Worm (Caenorhabditis elegans): ENCODE data around the gene ptrg-1.

Gene ptrg-1

DNA sequence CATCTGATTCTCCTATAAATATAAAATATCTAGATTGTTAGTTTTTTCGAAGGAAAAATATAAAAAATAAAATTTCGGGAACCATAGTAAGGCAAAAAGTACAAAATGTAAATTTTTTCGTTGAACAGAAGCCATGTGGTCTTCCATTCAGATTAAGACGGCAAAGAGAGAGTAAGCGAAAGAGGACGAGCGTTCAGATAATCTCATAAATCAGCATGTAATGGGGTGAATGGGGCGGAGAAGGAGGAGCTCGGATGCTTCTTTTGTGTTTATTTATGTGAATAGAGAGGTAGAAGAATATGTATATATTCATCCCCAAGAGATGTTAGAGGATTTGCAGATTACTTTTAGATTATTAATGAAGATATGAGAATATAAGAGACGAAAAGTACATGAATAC, 19.9 kb downstream of the ptrg-1 start, which contains the start of gene pxf-1:
TSS of gene pxf-1 (minus strand) at position 14 of the 400 bp plus-strand sequence.
- no peak for TF ChIP-seq him-1 (tag; optimal IDR thresholded peaks at IDR 0.05)
- TF ChIP-seq dao-5 (tag; optimal IDR thresholded peaks at IDR 0.05): no peak
- no peak for TF ChIP-seq W03F9.2 (tag; optimal IDR thresholded peaks at IDR 0.05)

DNA sequence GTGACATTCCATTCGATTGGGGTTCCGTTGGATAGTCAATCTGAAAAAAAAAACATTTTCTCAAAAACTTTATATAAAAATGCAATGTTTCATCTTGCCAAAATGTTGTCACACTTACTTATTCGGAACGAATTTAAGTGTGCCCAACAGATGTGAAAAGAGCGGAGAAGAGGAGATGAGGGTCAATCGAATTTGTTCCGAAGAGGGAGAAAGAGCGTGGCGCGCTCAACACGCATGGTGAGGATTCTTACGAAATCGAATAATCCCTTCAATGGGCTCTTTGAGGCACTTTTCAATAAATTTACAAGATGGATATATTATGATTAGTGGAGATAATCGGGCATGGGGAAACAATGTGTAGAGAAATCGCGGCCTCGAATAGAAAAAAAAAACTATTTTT, 23.4 kb downstream of the ptrg-1 start:
- TF ChIP-seq W03F9.2 (tag; optimal IDR thresholded peaks at IDR 0.05): no peak

DNA sequence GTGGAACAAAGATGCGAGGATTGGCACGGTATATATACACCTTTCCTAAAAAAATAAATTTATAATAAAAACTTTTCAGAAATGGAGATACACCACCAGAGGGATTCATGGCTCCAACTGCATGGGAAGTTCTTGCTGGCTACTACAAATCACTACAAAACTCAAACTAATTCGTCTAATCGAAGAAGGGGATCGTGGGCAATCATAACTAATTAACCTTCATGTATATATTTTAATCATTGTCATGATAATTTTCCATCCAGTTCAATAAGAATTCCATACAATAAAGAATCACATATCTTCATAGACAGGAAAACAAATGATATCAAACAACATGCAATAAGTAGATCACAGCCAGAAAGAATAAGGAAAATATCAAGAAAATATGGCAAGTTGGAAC, 30.2 kb downstream of the ptrg-1 start:
- no peak for TF ChIP-seq dao-5 (tag; optimal IDR thresholded peaks at IDR 0.05)
- no peak for TF ChIP-seq W03F9.2 (tag; optimal IDR thresholded peaks at IDR 0.05)
- no peak for TF ChIP-seq him-1 (tag; optimal IDR thresholded peaks at IDR 0.05)

DNA sequence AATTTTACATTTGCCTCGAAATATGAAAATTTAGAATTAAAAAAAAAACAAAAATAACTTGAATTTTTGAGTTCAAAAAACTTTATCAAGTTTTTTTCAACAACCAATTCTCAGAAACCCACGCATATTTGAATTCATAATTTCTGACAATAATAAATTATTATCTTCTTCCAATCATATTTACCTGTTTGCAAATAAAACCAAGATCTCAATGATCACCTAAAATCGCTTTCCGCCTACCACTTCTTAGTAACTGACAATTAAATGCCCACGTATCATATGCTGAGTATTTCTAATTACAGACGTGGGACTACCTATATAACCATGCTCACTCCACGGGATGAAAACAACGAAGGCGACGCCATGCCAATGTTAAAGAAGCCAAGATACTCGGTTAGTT, 32.5 kb downstream of the ptrg-1 start, which contains the start of gene pps-1:
TSS of gene pps-1 (plus strand) at position 301 of the 400 bp plus-strand sequence.
- no peak for TF ChIP-seq him-1 (tag; optimal IDR thresholded peaks at IDR 0.05)
- TF ChIP-seq W03F9.2 (tag; optimal IDR thresholded peaks at IDR 0.05): no peak
- no peak for TF ChIP-seq dao-5 (tag; optimal IDR thresholded peaks at IDR 0.05)

DNA sequence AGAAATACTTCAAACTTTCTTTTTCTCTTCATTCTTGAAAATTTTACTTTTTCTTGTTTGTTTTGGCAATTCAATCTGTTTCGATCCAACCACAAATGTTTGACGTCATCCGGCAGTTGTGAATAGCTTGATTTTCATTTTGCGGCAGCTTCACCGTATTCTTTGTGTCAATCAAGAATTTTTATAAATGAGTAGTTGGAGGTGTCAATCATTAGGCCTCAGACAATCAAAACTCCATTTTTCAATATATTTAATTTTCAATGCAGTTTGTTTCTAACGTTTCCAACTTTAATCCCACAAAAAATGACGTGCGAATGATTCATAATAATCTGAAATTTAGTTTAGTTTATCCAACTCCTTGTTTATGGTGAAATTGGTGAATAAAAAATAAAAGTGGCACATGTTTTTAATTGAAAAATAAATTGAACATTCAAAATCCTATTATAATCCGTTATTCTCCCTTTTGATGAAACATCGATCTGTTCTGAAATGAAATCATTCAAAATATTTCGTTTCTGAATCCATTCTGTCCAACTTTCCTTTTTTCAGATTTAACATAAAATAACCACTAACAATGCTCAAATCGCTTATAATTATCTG, 36.7 kb downstream of the ptrg-1 start, which contains the start of gene ttr-53:
TSS of gene ttr-53 (plus strand) at position 550 of the 600 bp plus-strand sequence.
- TF ChIP-seq him-1 (tag; optimal IDR thresholded peaks at IDR 0.05) (no peak), W03F9.2 (tag; optimal IDR thresholded peaks at IDR 0.05) (no peak), dao-5 (tag; optimal IDR thresholded peaks at IDR 0.05) (no peak)

ce11 chrIV:10157034-10157433, 37.2 kb downstream of the ptrg-1 start:
- TF ChIP-seq dao-5 (tag; optimal IDR thresholded peaks at IDR 0.05): no peak
- no peak for TF ChIP-seq him-1 (tag; optimal IDR thresholded peaks at IDR 0.05)
- TF ChIP-seq W03F9.2 (tag; optimal IDR thresholded peaks at IDR 0.05): no peak

ce11 chrIV:10155475-10155874, 38.8 kb downstream of the ptrg-1 start, which contains the start of gene ttr-54:
ttr-54 (plus strand) TSS chrIV:10155775.
- TF ChIP-seq W03F9.2 (tag; optimal IDR thresholded peaks at IDR 0.05) (no peak), him-1 (tag; optimal IDR thresholded peaks at IDR 0.05) (no peak), dao-5 (tag; optimal IDR thresholded peaks at IDR 0.05) (no peak)

ce11 chrIV:10153479-10153878, 40.8 kb downstream of the ptrg-1 start:
- TF ChIP-seq W03F9.2 (tag; optimal IDR thresholded peaks at IDR 0.05) (no peak), him-1 (tag; optimal IDR thresholded peaks at IDR 0.05) (no peak), dao-5 (tag; optimal IDR thresholded peaks at IDR 0.05) (no peak)

- TF ChIP-seq W03F9.2 (tag; optimal IDR thresholded peaks at IDR 0.05) (peak; percentile 63), dao-5 (tag; optimal IDR thresholded peaks at IDR 0.05) (no peak), him-1 (tag; optimal IDR thresholded peaks at IDR 0.05) (peak; percentile 7)
Measured at ce11 chrIV:10151439-10151997, 42.7 kb downstream of the ptrg-1 start, which contains the start of gene copg-1. copg-1 (plus strand) TSS chrIV:10151947.

DNA sequence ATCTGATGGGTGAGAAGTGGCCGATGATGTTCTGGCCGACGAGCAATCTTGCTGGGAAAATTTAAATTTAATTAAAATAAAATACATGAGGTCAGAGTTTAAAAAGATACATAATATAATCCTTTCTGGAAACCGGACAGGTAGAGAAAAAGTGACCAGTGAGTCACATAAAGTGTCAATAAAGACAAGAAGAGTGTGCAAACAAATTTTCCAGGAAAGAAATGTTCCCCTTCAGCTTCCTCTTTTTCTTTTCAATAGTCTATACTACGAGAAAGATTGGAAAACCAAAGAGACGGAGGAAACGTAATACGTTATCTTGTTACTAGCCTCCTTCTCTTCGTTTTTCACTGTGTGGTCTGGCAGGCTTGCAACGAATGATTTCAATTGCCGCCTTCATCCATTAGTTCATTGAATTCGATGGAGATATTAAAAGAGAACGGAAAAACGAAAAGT, 43.7 kb downstream of the ptrg-1 start, which contains the start of gene tsp-12:
TSS of gene tsp-12 (minus strand) at position 51 of the 453 bp plus-strand sequence.
- no peak for TF ChIP-seq W03F9.2 (tag; optimal IDR thresholded peaks at IDR 0.05)
- no peak for TF ChIP-seq dao-5 (tag; optimal IDR thresholded peaks at IDR 0.05)
- TF ChIP-seq him-1 (tag; optimal IDR thresholded peaks at IDR 0.05): no peak

- TF ChIP-seq dao-5 (tag; optimal IDR thresholded peaks at IDR 0.05) (no peak), him-1 (tag; optimal IDR thresholded peaks at IDR 0.05) (no peak), W03F9.2 (tag; optimal IDR thresholded peaks at IDR 0.05) (no peak)
Measured at ce11 chrIV:10148938-10149337, 45.3 kb downstream of the ptrg-1 start, which contains the start of gene pigs-1. pigs-1 (minus strand) TSS chrIV:10149038.

- TF ChIP-seq dao-5 (tag; optimal IDR thresholded peaks at IDR 0.05): no peak
- TF ChIP-seq him-1 (tag; optimal IDR thresholded peaks at IDR 0.05): no peak
- TF ChIP-seq W03F9.2 (tag; optimal IDR thresholded peaks at IDR 0.05): no peak
Measured at ce11 chrIV:10146885-10147284, 47.4 kb downstream of the ptrg-1 start, which contains the start of gene T14G10.8. T14G10.8 (minus strand) TSS chrIV:10146985.

ce11 chrIV:10144909-10145308, 49.3 kb downstream of the ptrg-1 start:
- TF ChIP-seq dao-5 (tag; optimal IDR thresholded peaks at IDR 0.05) (no peak), W03F9.2 (tag; optimal IDR thresholded peaks at IDR 0.05) (no peak), him-1 (tag; optimal IDR thresholded peaks at IDR 0.05) (no peak)

DNA sequence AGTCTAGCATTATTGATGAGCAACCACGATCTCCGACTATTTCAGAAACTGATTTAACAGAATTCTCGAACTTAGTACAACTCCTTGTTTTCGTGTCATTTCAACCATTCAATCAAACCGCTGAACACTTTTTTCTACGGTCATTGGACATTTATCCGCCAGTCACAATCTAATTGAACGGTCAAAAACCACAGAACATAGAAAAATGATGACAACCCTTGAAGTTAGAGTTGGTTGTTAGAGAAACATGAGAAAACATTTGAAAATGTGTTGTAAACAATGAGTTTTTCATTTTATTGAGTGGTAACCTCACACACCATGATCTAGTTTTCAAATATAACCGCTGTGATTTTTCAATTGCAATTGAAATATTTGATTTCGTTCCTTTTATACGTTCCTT, 49.8 kb downstream of the ptrg-1 start:
- TF ChIP-seq dao-5 (tag; optimal IDR thresholded peaks at IDR 0.05): no peak
- no peak for TF ChIP-seq W03F9.2 (tag; optimal IDR thresholded peaks at IDR 0.05)
- TF ChIP-seq him-1 (tag; optimal IDR thresholded peaks at IDR 0.05): no peak
